Fruit fly (Drosophila melanogaster) whole organism, wandering third instar larva: ENCODE measurements around the gene CG31038.

ENCODE experiments used
- CrebA ChIP-seq: fragments of 200-800 bp; sonication (Bioruptor generic); optimal IDR thresholded peaks from 2 replicates; lab custom pipeline; 2016; ENCODE audit warnings: missing biosample characterization, mild to moderate bottlenecking, missing genetic modification characterization, borderline replicate concordance
- Hr78 ChIP-seq: fragments of >200 bp; optimal IDR thresholded peaks from 2 replicates; lab custom pipeline; 2017; ENCODE audit warnings: missing biosample characterization, missing genetic modification characterization
- Hr83 ChIP-seq: fragments of 200-300 bp; sonication (Bioruptor generic); optimal IDR thresholded peaks from 2 replicates; lab custom pipeline; 2016; ENCODE audit warnings: missing biosample characterization, mild to moderate bottlenecking, missing genetic modification characterization, moderate library complexity; ENCODE audit not compliant: poor library complexity, severe bottlenecking
- OdsH ChIP-seq: fragments of 200-800 bp; sonication (Bioruptor generic); optimal IDR thresholded peaks from 2 replicates; lab custom pipeline; 2016; ENCODE audit warnings: missing biosample characterization, mild to moderate bottlenecking, missing genetic modification characterization
- Rel ChIP-seq, 2 experiments: fragments of 200-800 bp; sonication (Bioruptor generic) in 1 of 2; optimal IDR thresholded peaks; 2 replicates in 1 of 2; 3 replicates in 1 of 2; lab custom pipeline; 2016 to 2019; ENCODE audit warnings: mild to moderate bottlenecking in 2 of 2, missing biosample characterization in 2 of 2, missing genetic modification characterization in 2 of 2, moderate library complexity in 1 of 2
- Vsx2 ChIP-seq: fragments of 200-300, 225-300 bp; sonication (Bioruptor generic); optimal IDR thresholded peaks from 2 replicates; lab custom pipeline; 2018; ENCODE audit warnings: missing biosample characterization, missing genetic modification characterization; ENCODE audit not compliant: partially characterized antibody
- br ChIP-seq: fragments of 200-800 bp; sonication (Bioruptor generic); optimal IDR thresholded peaks from 2 replicates; lab custom pipeline; 2016; ENCODE audit warnings: missing biosample characterization, missing genetic modification characterization
- dsf ChIP-seq: sonication (Bioruptor generic); optimal IDR thresholded peaks from 2 replicates; lab custom pipeline; 2016; ENCODE audit warnings: missing biosample characterization, missing genetic modification characterization, borderline replicate concordance
- foxo ChIP-seq, 2 experiments: fragments of 200-800 bp; sonication (Bioruptor generic); optimal IDR thresholded peaks; 2 replicates in 1 of 2; 3 replicates in 1 of 2; lab custom pipeline; 2016 to 2017; ENCODE audit warnings: missing biosample characterization in 2 of 2, missing genetic modification characterization in 2 of 2
- pan ChIP-seq: fragments of >200 bp; optimal IDR thresholded peaks from 2 replicates; lab custom pipeline; 2017
- psq ChIP-seq: fragments of 200-800 bp; sonication (Bioruptor generic); optimal IDR thresholded peaks from 3 replicates; lab custom pipeline; 2017; ENCODE audit warnings: missing biosample characterization, mild to moderate bottlenecking, missing genetic modification characterization, moderate library complexity
- rgr ChIP-seq: fragments of 200-800 bp; sonication (Bioruptor generic); optimal IDR thresholded peaks from 3 replicates; lab custom pipeline; 2016; ENCODE audit warnings: missing biosample characterization, mild to moderate bottlenecking, missing genetic modification characterization
- usp ChIP-seq: fragments of >200 bp; optimal IDR thresholded peaks from 2 replicates; lab custom pipeline; 2017; ENCODE audit warnings: missing biosample characterization, missing genetic modification characterization
- woc ChIP-seq: sonication (Bioruptor generic); optimal IDR thresholded peaks from 2 replicates; lab custom pipeline; 2016; ENCODE audit warnings: missing biosample characterization, mild to moderate bottlenecking, missing genetic modification characterization

DNA sequence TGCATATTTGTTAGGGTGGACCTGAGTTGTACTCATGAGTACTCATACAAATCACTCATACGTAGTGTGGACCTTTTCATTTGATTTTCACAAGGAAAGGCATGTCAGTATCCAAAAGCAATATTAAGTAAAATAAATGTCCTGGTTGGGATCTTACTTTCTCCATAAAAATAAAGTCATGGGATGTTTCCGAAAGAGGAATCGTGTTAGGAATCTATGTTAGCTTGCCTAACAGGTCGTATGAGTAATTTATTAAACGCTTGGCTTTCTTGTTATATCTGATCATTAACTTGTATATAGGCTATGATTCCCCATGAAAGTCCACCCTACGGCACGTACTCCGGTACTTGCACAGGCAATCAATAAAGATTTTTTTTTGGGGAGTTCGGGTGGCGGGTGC, 1.0 kb upstream of the CG31038 start:
- no peak for TF ChIP-seq psq (GFP tag; lab: Kevin White, UChicago)
- TF ChIP-seq Vsx2 (GFP tag; lab: Kevin White, UChicago): no peak
- TF ChIP-seq woc (GFP tag; lab: Kevin White, UChicago): no peak
- no peak for TF ChIP-seq CrebA (GFP tag; lab: Kevin White, UChicago)
- peak; percentile 12 for TF ChIP-seq OdsH (GFP tag; lab: Kevin White, UChicago)
- TF ChIP-seq Hr83 (GFP tag; lab: Kevin White, UChicago): no peak
- TF ChIP-seq rgr (GFP tag; lab: Kevin White, UChicago): peak; percentile 38
- no peak for TF ChIP-seq dsf (GFP tag; lab: Kevin White, UChicago)
- peak; percentile 54 for TF ChIP-seq br
- no peak for TF ChIP-seq Rel (GFP tag; optimal IDR thresholded peaks at IDR 0.05; lab: Kevin White, UChicago)
- no peak for TF ChIP-seq Rel (tag; optimal IDR thresholded peaks at IDR 0.05; lab: Kevin White, UChicago)
- no peak for TF ChIP-seq usp (GFP tag; lab: Kevin White, UChicago)
- TF ChIP-seq Hr78 (GFP tag; lab: Kevin White, UChicago): no peak
- TF ChIP-seq foxo (GFP tag; optimal IDR thresholded peaks at IDR 0.05; lab: Kevin White, UChicago): peak in 1 of 2 experiments; percentile 65
- TF ChIP-seq pan: no peak
